Worm (Caenorhabditis elegans) whole organism, mixed stage, embryonic: ENCODE measurements around the gene rpl-34.

Source experiments
- M03D4.4 ChIP-seq: sonication (generic microtip); optimal IDR thresholded peaks from 2 replicates; lab custom pipeline; 2017; ENCODE audit warnings: mild to moderate bottlenecking, missing genetic modification characterization, missing compliant biosample characterization
- bed-3 ChIP-seq: fragments of 200-800 bp; sonication (Bioruptor generic); optimal IDR thresholded peaks from 3 replicates; lab custom pipeline; 2018; ENCODE audit warnings: mild to moderate bottlenecking, missing genetic modification characterization, moderate library complexity, missing compliant biosample characterization
- blmp-1 ChIP-seq: fragments of 150-350 bp; optimal IDR thresholded peaks from 2 replicates; lab custom pipeline; 2014; ENCODE audit warnings: missing biosample characterization, missing genetic modification characterization
- ceh-39 ChIP-seq: fragments of 150-350 bp; optimal IDR thresholded peaks from 2 replicates; lab custom pipeline; 2014; ENCODE audit warnings: missing biosample characterization, missing genetic modification characterization
- ceh-43 ChIP-seq: fragments of 200-800 bp; sonication (Bioruptor generic); optimal IDR thresholded peaks from 2 replicates; lab custom pipeline; 2018; ENCODE audit warnings: mild to moderate bottlenecking, missing genetic modification characterization, moderate library complexity, missing compliant biosample characterization
- ceh-83 ChIP-seq: fragments of 200-800 bp; sonication (Bioruptor generic); optimal IDR thresholded peaks from 2 replicates; lab custom pipeline; 2018; ENCODE audit warnings: mild to moderate bottlenecking, missing genetic modification characterization, missing compliant biosample characterization
- ces-1 ChIP-seq: fragments of 150-350 bp; optimal IDR thresholded peaks from 2 replicates; lab custom pipeline; 2014; ENCODE audit warnings: missing biosample characterization, missing genetic modification reagents, missing genetic modification characterization
- cnd-1 ChIP-seq: fragments of 200-800 bp; sonication (Bioruptor generic); optimal IDR thresholded peaks from 2 replicates; lab custom pipeline; 2018; ENCODE audit warnings: mild to moderate bottlenecking, missing genetic modification characterization, missing compliant biosample characterization
- drap-1 ChIP-seq: fragments of 200-800 bp; sonication (Bioruptor generic); optimal IDR thresholded peaks from 3 replicates; lab custom pipeline; 2018; ENCODE audit warnings: mild to moderate bottlenecking, missing genetic modification characterization, missing compliant biosample characterization
- elt-1 ChIP-seq: sonication (generic microtip); optimal IDR thresholded peaks from 2 replicates; lab custom pipeline; 2017; ENCODE audit warnings: missing genetic modification characterization, mild to moderate bottlenecking, missing compliant biosample characterization, antibody characterized with exemption, moderate library complexity, borderline replicate concordance; ENCODE audit not compliant: insufficient read depth
- elt-3 ChIP-seq: fragments of 150-350 bp; optimal IDR thresholded peaks from 2 replicates; lab custom pipeline; 2014; ENCODE audit warnings: missing biosample characterization, missing genetic modification characterization
- flh-1 ChIP-seq: fragments of 200-800 bp; sonication (Bioruptor generic); optimal IDR thresholded peaks from 2 replicates; lab custom pipeline; 2018; ENCODE audit warnings: mild to moderate bottlenecking, missing genetic modification characterization, moderate library complexity, missing compliant biosample characterization
- ham-2 ChIP-seq: fragments of 200-800 bp; sonication (Bioruptor generic); optimal IDR thresholded peaks from 2 replicates; lab custom pipeline; 2018; ENCODE audit warnings: mild to moderate bottlenecking, missing genetic modification characterization, missing compliant biosample characterization
- hlh-1 ChIP-seq: fragments of 150-350 bp; optimal IDR thresholded peaks from 2 replicates; lab custom pipeline; 2014; ENCODE audit warnings: missing biosample characterization, missing genetic modification reagents, missing genetic modification characterization
- lin-13 ChIP-seq: fragments of 150-350 bp; optimal IDR thresholded peaks from 2 replicates; lab custom pipeline; 2014; ENCODE audit warnings: missing biosample characterization, missing genetic modification characterization
- lin-32 ChIP-seq: fragments of 200-800 bp; sonication (Bioruptor generic); optimal IDR thresholded peaks from 2 replicates; lab custom pipeline; 2018; ENCODE audit warnings: mild to moderate bottlenecking, missing genetic modification characterization, missing compliant biosample characterization
- lsy-2 ChIP-seq: fragments of 150-350 bp; optimal IDR thresholded peaks from 2 replicates; lab custom pipeline; 2014; ENCODE audit warnings: missing biosample characterization, missing genetic modification characterization
- mab-5 ChIP-seq: fragments of 150-350 bp; optimal IDR thresholded peaks from 2 replicates; lab custom pipeline; 2014; ENCODE audit warnings: missing biosample characterization, missing genetic modification characterization
- mep-1 ChIP-seq: fragments of 150-350 bp; optimal IDR thresholded peaks from 2 replicates; lab custom pipeline; 2017; ENCODE audit warnings: missing biosample characterization, missing genetic modification reagents, missing genetic modification characterization, inconsistent platforms
- mls-2 ChIP-seq: sonication (generic microtip); optimal IDR thresholded peaks from 2 replicates; lab custom pipeline; 2016; ENCODE audit warnings: mild to moderate bottlenecking, missing genetic modification characterization, moderate library complexity, missing compliant biosample characterization
- nhr-12 ChIP-seq: fragments of 150-350 bp; optimal IDR thresholded peaks from 2 replicates; lab custom pipeline; 2014; ENCODE audit warnings: missing biosample characterization, missing genetic modification characterization
- nhr-2 ChIP-seq: fragments of 150-350 bp; optimal IDR thresholded peaks from 2 replicates; lab custom pipeline; 2014; ENCODE audit warnings: missing biosample characterization, missing genetic modification characterization
- nhr-237 ChIP-seq: fragments of 150-350 bp; optimal IDR thresholded peaks from 2 replicates; lab custom pipeline; 2014; ENCODE audit warnings: missing biosample characterization, missing genetic modification characterization
- nhr-28 ChIP-seq: fragments of 150-350 bp; optimal IDR thresholded peaks from 2 replicates; lab custom pipeline; 2014; ENCODE audit warnings: missing biosample characterization, missing genetic modification characterization
- nhr-76 ChIP-seq: sonication (generic microtip); optimal IDR thresholded peaks from 2 replicates; lab custom pipeline; 2017; ENCODE audit warnings: missing biosample characterization, missing genetic modification characterization
- pha-4 ChIP-seq: fragments of 150-350 bp; optimal IDR thresholded peaks from 2 replicates; lab custom pipeline; 2018; ENCODE audit warnings: missing biosample characterization, missing genetic modification reagents, missing genetic modification characterization
- sem-2 ChIP-seq: fragments of 200-800 bp; sonication (Bioruptor generic); optimal IDR thresholded peaks from 2 replicates; lab custom pipeline; 2018; ENCODE audit warnings: mild to moderate bottlenecking, missing genetic modification characterization, missing compliant biosample characterization
- snpc-4 ChIP-seq: fragments of 150-350 bp; optimal IDR thresholded peaks from 2 replicates; lab custom pipeline; 2014; ENCODE audit warnings: missing biosample characterization, missing genetic modification characterization
- sptf-1 ChIP-seq: sonication (generic microtip); optimal IDR thresholded peaks from 2 replicates; lab custom pipeline; 2017; ENCODE audit warnings: mild to moderate bottlenecking, missing genetic modification characterization, moderate library complexity, missing compliant biosample characterization
- tbx-8 ChIP-seq: fragments of 200-800 bp; sonication (Bioruptor generic); optimal IDR thresholded peaks from 2 replicates; lab custom pipeline; 2018; ENCODE audit warnings: mild to moderate bottlenecking, missing genetic modification characterization, moderate library complexity, missing compliant biosample characterization
- unc-120 ChIP-seq: sonication (generic microtip); optimal IDR thresholded peaks from 2 replicates; lab custom pipeline; 2017; ENCODE audit warnings: missing genetic modification characterization, missing compliant biosample characterization; ENCODE audit not compliant: poor library complexity, severe bottlenecking
- unc-39 ChIP-seq: fragments of 150-350 bp; optimal IDR thresholded peaks from 2 replicates; lab custom pipeline; 2014; ENCODE audit warnings: missing biosample characterization, missing genetic modification characterization
- unc-62 ChIP-seq: fragments of 150-350 bp; optimal IDR thresholded peaks from 2 replicates; lab custom pipeline; 2014; ENCODE audit warnings: missing biosample characterization, missing genetic modification reagents, missing genetic modification characterization
- zip-8 ChIP-seq: fragments of 150-350 bp; optimal IDR thresholded peaks from 2 replicates; lab custom pipeline; 2014; ENCODE audit warnings: missing biosample characterization, missing genetic modification characterization
- ztf-11 ChIP-seq: fragments of 150-350 bp; optimal IDR thresholded peaks from 2 replicates; lab custom pipeline; 2014; ENCODE audit warnings: missing biosample characterization, missing genetic modification characterization

Gene rpl-34

ce11 chrIV:12268272-12269045 lies at the start of gene rpl-34, which contains the start of gene ppm-1.H:
TSS of gene rpl-34 (plus strand) at chrIV:12268995.
TSS of gene ppm-1.H (minus strand) at chrIV:12268322.
- TF ChIP-seq unc-62 (GFP tag; lab: Kevin White, UChicago) (peak; percentile 37), tbx-8 (GFP tag; lab: Kevin White, UChicago) (no peak), sptf-1 (tag; lab: Kevin White, UChicago) (no peak), pha-4 (tag; lab: Kevin White, UChicago) (peak; percentile 40), ceh-43 (GFP tag; lab: Kevin White, UChicago) (peak; percentile 52), mls-2 (tag; lab: Kevin White, UChicago) (no peak), lin-32 (no peak), elt-3 (no peak), sem-2 (no peak), ces-1 (GFP tag; lab: Kevin White, UChicago) (peak; percentile 73), ceh-39 (peak; percentile 45), nhr-2 (tag; lab: Kevin White, UChicago) (no peak), nhr-76 (no peak), elt-1 (tag; lab: Kevin White, UChicago) (no peak), nhr-237 (peak; percentile 58), ceh-83 (GFP tag; lab: Kevin White, UChicago) (no peak), zip-8 (tag; lab: Kevin White, UChicago) (no peak), mep-1 (peak; percentile 71), ham-2 (GFP tag; lab: Kevin White, UChicago) (peak; percentile 65), blmp-1 (tag; lab: Kevin White, UChicago) (no peak), M03D4.4 (no peak), unc-39 (no peak), bed-3 (no peak), lsy-2 (tag; lab: Kevin White, UChicago) (peak; percentile 96), drap-1 (GFP tag; lab: Kevin White, UChicago) (no peak), hlh-1 (peak; percentile 92), cnd-1 (no peak), unc-120 (tag; lab: Kevin White, UChicago) (peak; percentile 73), flh-1 (no peak), mab-5 (no peak), snpc-4 (tag; lab: Kevin White, UChicago) (no peak), ztf-11 (tag; lab: Kevin White, UChicago) (no peak), lin-13 (tag; lab: Kevin White, UChicago) (peak; percentile 61), nhr-12 (tag; lab: Kevin White, UChicago) (no peak), nhr-28 (tag; lab: Kevin White, UChicago) (no peak)

- TF ChIP-seq ztf-11 (tag; lab: Kevin White, UChicago) (no peak), elt-1 (tag; lab: Kevin White, UChicago) (no peak), sptf-1 (tag; lab: Kevin White, UChicago) (no peak), nhr-28 (tag; lab: Kevin White, UChicago) (no peak), elt-3 (no peak), unc-120 (tag; lab: Kevin White, UChicago) (no peak), ceh-43 (GFP tag; lab: Kevin White, UChicago) (no peak), nhr-237 (no peak), unc-39 (no peak), mls-2 (tag; lab: Kevin White, UChicago) (no peak), lin-13 (tag; lab: Kevin White, UChicago) (no peak), mab-5 (no peak), drap-1 (GFP tag; lab: Kevin White, UChicago) (no peak), mep-1 (no peak), snpc-4 (tag; lab: Kevin White, UChicago) (no peak), nhr-76 (no peak), unc-62 (GFP tag; lab: Kevin White, UChicago) (no peak)
Observed at ce11 chrIV:12219309-12219708, 49.5 kb upstream of the rpl-34 start, which contains the start of gene F35G2.5. TSS of gene F35G2.5 (plus strand) at chrIV:12219609.

ce11 chrIV:12227012-12227411 lies 41.8 kb upstream of the rpl-34 start, which contains the start of gene mlt-3:
TSS of gene mlt-3 (minus strand) at chrIV:12227112.
- no peak for TF ChIP-seq flh-1
- no peak for TF ChIP-seq blmp-1 (tag; lab: Kevin White, UChicago)
- TF ChIP-seq ceh-83 (GFP tag; lab: Kevin White, UChicago) = no peak
- TF ChIP-seq unc-39 = no peak
- no peak for TF ChIP-seq sem-2
- TF ChIP-seq ceh-43 (GFP tag; lab: Kevin White, UChicago) = no peak
- TF ChIP-seq elt-3 = no peak
- TF ChIP-seq hlh-1 = no peak
- TF ChIP-seq M03D4.4 = no peak
- no peak for TF ChIP-seq nhr-28 (tag; lab: Kevin White, UChicago)
- TF ChIP-seq lsy-2 (tag; lab: Kevin White, UChicago) = no peak
- no peak for TF ChIP-seq mls-2 (tag; lab: Kevin White, UChicago)
- TF ChIP-seq lin-32 = no peak
- no peak for TF ChIP-seq ces-1 (GFP tag; lab: Kevin White, UChicago)
- no peak for TF ChIP-seq drap-1 (GFP tag; lab: Kevin White, UChicago)
- no peak for TF ChIP-seq nhr-12 (tag; lab: Kevin White, UChicago)
- no peak for TF ChIP-seq sptf-1 (tag; lab: Kevin White, UChicago)
- TF ChIP-seq nhr-237 = no peak
- no peak for TF ChIP-seq ham-2 (GFP tag; lab: Kevin White, UChicago)
